Fruit fly (Drosophila melanogaster): ENCODE measurements around the gene CG8010.

Gene CG8010

dm6 chrX:19248426-19249217 is 20.1 kb downstream of the CG8010 start, which contains the start of gene Hs3st-B (continued):
- peak; percentile 27 for TF ChIP-seq nmo (GFP tag; optimal IDR thresholded peaks at IDR 0.05)
- TF ChIP-seq ara (GFP tag; IDR thresholded peaks at IDR 0.05) = no peak
- TF ChIP-seq slbo (GFP tag; IDR thresholded peaks at IDR 0.05) = 0 out of 2 replicates have a peak, but pooled peaks have one; percentile 31
- no peak for TF ChIP-seq HLH3B (GFP tag; IDR thresholded peaks at IDR 0.05)
- 0 out of 2 replicates have a peak, but pooled peaks have one; percentile 13 for TF ChIP-seq Ptx1 (GFP tag; IDR thresholded peaks at IDR 0.05)
- TF ChIP-seq zfh1 (GFP tag; IDR thresholded peaks at IDR 0.05) = peak; percentile 47; the same call in 2 of the 3 replicates
- no peak for TF ChIP-seq CG8290 (GFP tag; optimal IDR thresholded peaks at IDR 0.05)
- peak in 1 of 2 experiments; percentile 46 for TF ChIP-seq CG8290 (tag; optimal IDR thresholded peaks at IDR 0.05)
- TF ChIP-seq CG18619 (GFP tag; optimal IDR thresholded peaks at IDR 0.05) = peak; percentile 26
- peak in 1 of 2 experiments; percentile 89 for TF ChIP-seq Pdp1 (GFP tag; optimal IDR thresholded peaks at IDR 0.05)
- peak; percentile 32 for TF ChIP-seq HHEX (GFP tag; optimal IDR thresholded peaks at IDR 0.05)
- no peak for TF ChIP-seq Chrac-16 (GFP tag; optimal IDR thresholded peaks at IDR 0.05)
- peak; percentile 12 for TF ChIP-seq HmgZ (tag; optimal IDR thresholded peaks at IDR 0.05)
- TF ChIP-seq CG13296 (GFP tag; optimal IDR thresholded peaks at IDR 0.05) = no peak
- TF ChIP-seq ewg (GFP tag; optimal IDR thresholded peaks at IDR 0.05) = peak; percentile 59
- TF ChIP-seq CG15514 (GFP tag; optimal IDR thresholded peaks at IDR 0.05) = peak; percentile 2
- no peak for TF ChIP-seq NC2β (GFP tag; optimal IDR thresholded peaks at IDR 0.05)

- TF ChIP-seq gro (GFP tag; optimal IDR thresholded peaks at IDR 0.05) = peak; percentile 78
- TF ChIP-seq NFAT (GFP tag; IDR thresholded peaks at IDR 0.05) = peak; percentile 17; the same call in 1 of the 2 replicates
- no peak for TF ChIP-seq Ravus (GFP tag; IDR thresholded peaks at IDR 0.05)
- TF ChIP-seq Rfx (GFP tag; IDR thresholded peaks at IDR 0.05) = peak; percentile 63
- peak; percentile 16 for TF ChIP-seq Camta (GFP tag; optimal IDR thresholded peaks at IDR 0.05)
- no peak for TF ChIP-seq CG18764 (GFP tag; optimal IDR thresholded peaks at IDR 0.05)
- no peak for TF ChIP-seq jing (GFP tag; optimal IDR thresholded peaks at IDR 0.05)
- TF ChIP-seq YL-1 (GFP tag; optimal IDR thresholded peaks at IDR 0.05) = no peak
- peak; percentile 35 for TF ChIP-seq CG1602 (GFP tag; optimal IDR thresholded peaks at IDR 0.05)
- 0 out of 3 replicates have a peak, but pooled peaks have one; percentile 45 for TF ChIP-seq tgo (GFP tag; IDR thresholded peaks at IDR 0.05)
- TF ChIP-seq MESR4 (GFP tag; optimal IDR thresholded peaks at IDR 0.05) = no peak
- no peak for TF ChIP-seq Mes4 (GFP tag; optimal IDR thresholded peaks at IDR 0.05)
- peak; percentile 34 for TF ChIP-seq CG3163 (GFP tag; optimal IDR thresholded peaks at IDR 0.05)
- TF ChIP-seq br (optimal IDR thresholded peaks at IDR 0.05) = no peak
- no peak for TF ChIP-seq HLHmδ (GFP tag; optimal IDR thresholded peaks at IDR 0.05)
- TF ChIP-seq dan (GFP tag; IDR thresholded peaks at IDR 0.05) = no peak
- TF ChIP-seq slou (GFP tag; optimal IDR thresholded peaks at IDR 0.05) = no peak
- no peak for TF ChIP-seq CG17328 (GFP tag; IDR thresholded peaks at IDR 0.05)
- TF ChIP-seq sens (GFP tag) = peak; percentile 89
- peak; percentile 63 for TF ChIP-seq HHEX (GFP tag; optimal IDR thresholded peaks at IDR 0.05)
- peak; percentile 69 for TF ChIP-seq CG11504 (tag; optimal IDR thresholded peaks at IDR 0.05)
- TF ChIP-seq unc-4 (GFP tag; IDR thresholded peaks at IDR 0.05; ENCODE audit: partially characterized antibody) = no peak
- peak; percentile 69 for TF ChIP-seq CG15269 (tag; optimal IDR thresholded peaks at IDR 0.05)
- TF ChIP-seq bowl (GFP tag; IDR thresholded peaks at IDR 0.05) = no peak
- TF ChIP-seq grn (GFP tag; optimal IDR thresholded peaks at IDR 0.05) = peak; percentile 89
- no peak for TF ChIP-seq CG16779 (GFP tag; IDR thresholded peaks at IDR 0.05)
- no peak for TF ChIP-seq CG11085 (GFP tag; IDR thresholded peaks at IDR 0.05)
- no peak for TF ChIP-seq CG10959 (GFP tag; IDR thresholded peaks at IDR 0.05)
- TF ChIP-seq maf-S (GFP tag; optimal IDR thresholded peaks at IDR 0.05) = peak; percentile 19
- TF ChIP-seq CG4424 (GFP tag; optimal IDR thresholded peaks at IDR 0.05) = peak; percentile 41
- no peak for TF ChIP-seq pan (optimal IDR thresholded peaks at IDR 0.05)
- TF ChIP-seq pan (GFP tag; optimal IDR thresholded peaks at IDR 0.05 in 1 of 2, IDR thresholded peaks at IDR 0.05 in 1 of 2) = peak in 1 of 2 experiments; percentile 51
Measured at dm6 chrX:19247200-19248052, 21.3 kb downstream of the CG8010 start, which contains the start of gene CG7992. Gene CG7992 (minus strand): TSS chrX:19247250.
